Fruit fly (Drosophila melanogaster) whole organism, adult: ENCODE measurements around the gene CG18596.

ENCODE experiments used
- Clk ChIP-seq: fragments of 200-800 bp; sonication (Bioruptor generic); optimal IDR thresholded peaks from 2 replicates; lab custom pipeline; 2017; ENCODE audit warnings: missing biosample characterization, missing genetic modification characterization
- Crg-1 ChIP-seq: fragments of 200-800 bp; sonication (Bioruptor generic); optimal IDR thresholded peaks from 2 replicates; lab custom pipeline; 2016; ENCODE audit warnings: missing biosample characterization, missing genetic modification characterization
- Hr96 ChIP-seq: fragments of 200-800 bp; sonication (Bioruptor generic); optimal IDR thresholded peaks from 2 replicates; lab custom pipeline; 2016; ENCODE audit warnings: missing biosample characterization, missing genetic modification characterization
- cic ChIP-seq: fragments of 200-800 bp; sonication (Bioruptor generic); optimal IDR thresholded peaks from 2 replicates; lab custom pipeline; 2017; ENCODE audit warnings: missing biosample characterization, mild to moderate bottlenecking, missing genetic modification characterization, moderate library complexity
- cnc ChIP-seq, 2 experiments: fragments of >200 bp; optimal IDR thresholded peaks; 2 replicates each; lab custom pipeline; 2017
- ovo ChIP-seq: fragments of 200-800 bp; sonication (Bioruptor generic); optimal IDR thresholded peaks from 2 replicates; lab custom pipeline; 2016; ENCODE audit warnings: missing biosample characterization, missing genetic modification characterization
- toe ChIP-seq: fragments of 200-800 bp; sonication (Bioruptor generic); optimal IDR thresholded peaks from 2 replicates; lab custom pipeline; 2016; ENCODE audit warnings: missing biosample characterization, missing genetic modification characterization

DNA sequence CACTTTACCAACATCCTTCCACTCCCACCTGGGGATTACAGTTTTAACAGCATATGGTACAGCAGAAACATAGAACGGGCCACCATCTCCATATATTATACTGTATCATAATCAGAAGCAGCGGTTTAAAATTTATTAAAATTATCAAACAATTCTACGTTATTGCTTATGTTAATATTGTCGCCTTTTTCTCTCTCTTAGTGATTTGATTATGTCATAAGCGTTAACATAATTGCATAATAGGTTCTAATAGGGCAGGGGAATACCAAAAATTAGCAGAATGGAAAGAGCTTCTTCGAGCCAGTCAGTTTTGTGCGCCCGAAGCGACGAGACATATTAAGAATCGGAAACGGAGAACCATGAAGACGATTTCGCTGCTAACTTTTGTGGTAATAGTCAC is 44.0 kb upstream of the CG18596 start, which contains the start of gene CG13862:
- TF ChIP-seq Clk (GFP tag; lab: Kevin White, UChicago) (no peak), toe (GFP tag; lab: Kevin White, UChicago) (no peak), Crg-1 (GFP tag; lab: Kevin White, UChicago) (no peak), ovo (GFP tag; lab: Kevin White, UChicago) (no peak), Hr96 (no peak), cic (GFP tag; lab: Kevin White, UChicago) (no peak), cnc (optimal IDR thresholded peaks at IDR 0.05; lab: Kevin White, UChicago) (no peak)
